Worm (Caenorhabditis elegans) whole organism, L4 larva: ENCODE results near the gene clec-162.
A peak's percentile ranks its signal among the peaks of the same experiment; 100 is the strongest.

Experiments used
- F37D6.2 ChIP-seq: sonication (generic microtip); optimal IDR thresholded peaks from 2 replicates; lab custom pipeline; 2016; ENCODE audit warnings: mild to moderate bottlenecking, missing genetic modification characterization, missing compliant biosample characterization
- F49E8.2 ChIP-seq: sonication (generic microtip); optimal IDR thresholded peaks from 2 replicates; lab custom pipeline; 2016; ENCODE audit warnings: missing compliant biosample characterization, mild to moderate bottlenecking, missing genetic modification characterization, borderline replicate concordance
- R02D3.7 ChIP-seq: fragments of 150-350 bp; sonication (generic microtip); optimal IDR thresholded peaks from 3 replicates; lab custom pipeline; 2014; ENCODE audit warnings: missing biosample characterization, missing genetic modification characterization
- T20F7.1 ChIP-seq: fragments of 200-800 bp; sonication (Bioruptor generic); optimal IDR thresholded peaks from 2 replicates; lab custom pipeline; 2018; ENCODE audit warnings: mild to moderate bottlenecking, missing genetic modification characterization, missing compliant biosample characterization
- T26A8.4 ChIP-seq: fragments of 200-800 bp; sonication (Bioruptor generic); IDR thresholded peaks from 2 replicates; pipeline ENCODE4 v1.3.6; 2022; ENCODE audit warnings: missing genetic modification characterization, missing compliant biosample characterization
- Y105C5A.15 ChIP-seq: fragments of 200-800 bp; sonication (Bioruptor generic); IDR thresholded peaks from 2 replicates; pipeline ENCODE4 v1.3.6; 2022; ENCODE audit warnings: missing genetic modification characterization, missing compliant biosample characterization
- Y48G9A.11 ChIP-seq: fragments of 200-800 bp; sonication (Bioruptor generic); IDR thresholded peaks from 2 replicates; pipeline ENCODE4 v1.3.6; 2022; ENCODE audit warnings: missing genetic modification reagents, missing genetic modification characterization, missing compliant biosample characterization
- ZK337.2 ChIP-seq: fragments of 200-800 bp; sonication (Bioruptor generic); IDR thresholded peaks from 2 replicates; pipeline ENCODE4 v1.3.6; 2022; ENCODE audit warnings: missing genetic modification reagents, missing genetic modification characterization, missing compliant biosample characterization
- ZK546.5 ChIP-seq, 2 experiments: sonication (generic microtip); optimal IDR thresholded peaks; 2 replicates each; lab custom pipeline; 2017; ENCODE audit warnings: missing biosample characterization in 2 of 2, missing genetic modification characterization in 2 of 2
- attf-4 ChIP-seq: sonication (generic microtip); optimal IDR thresholded peaks from 3 replicates; lab custom pipeline; 2017; ENCODE audit warnings: missing biosample characterization, missing genetic modification characterization
- ceh-20 ChIP-seq: fragments of 200-800 bp; sonication (Bioruptor generic); IDR thresholded peaks from 2 replicates; pipeline ENCODE4 v1.3.6; 2022; ENCODE audit warnings: missing genetic modification reagents, missing genetic modification characterization, missing compliant biosample characterization
- ceh-82 ChIP-seq: sonication (generic microtip); optimal IDR thresholded peaks from 2 replicates; lab custom pipeline; 2017; ENCODE audit warnings: missing biosample characterization, missing genetic modification characterization
- ctbp-1 ChIP-seq: fragments of 200-800 bp; sonication (Bioruptor generic); IDR thresholded peaks from 2 replicates; pipeline ENCODE4 v1.3.6; 2022; ENCODE audit warnings: missing genetic modification reagents, missing genetic modification characterization, missing compliant biosample characterization
- daf-12 ChIP-seq: fragments of 150-350 bp; optimal IDR thresholded peaks from 2 replicates; lab custom pipeline; 2014; ENCODE audit warnings: missing biosample characterization, missing genetic modification reagents, missing genetic modification characterization
- daf-16 ChIP-seq, 3 experiments: sonication (generic microtip); optimal IDR thresholded peaks; 2 replicates each; lab custom pipeline; 2016 to 2017; ENCODE audit warnings: missing genetic modification characterization in 3 of 3, missing genetic modification reagents in 3 of 3, mild to moderate bottlenecking in 2 of 3, missing compliant biosample characterization in 2 of 3, missing biosample characterization in 1 of 3, moderate library complexity in 1 of 3
- daf-8 ChIP-seq: fragments of 200-800 bp; sonication (Bioruptor generic); IDR thresholded peaks from 2 replicates; pipeline ENCODE4 v1.3.6; 2022; ENCODE audit warnings: missing genetic modification characterization, missing compliant biosample characterization
- duxl-1 ChIP-seq: sonication (generic microtip); optimal IDR thresholded peaks from 2 replicates; lab custom pipeline; 2016; ENCODE audit warnings: mild to moderate bottlenecking, missing genetic modification characterization, moderate library complexity, missing compliant biosample characterization; ENCODE audit not compliant: poor library complexity
- egl-43 ChIP-seq: fragments of 200-800 bp; sonication (Bioruptor generic); IDR thresholded peaks from 2 replicates; pipeline ENCODE4 v1.3.6; 2022; ENCODE audit warnings: missing genetic modification reagents, missing genetic modification characterization, missing compliant biosample characterization
- fkh-10 ChIP-seq: fragments of 150-350 bp; optimal IDR thresholded peaks from 2 replicates; lab custom pipeline; 2014; ENCODE audit warnings: missing biosample characterization, missing genetic modification reagents, missing genetic modification characterization
- gei-8 ChIP-seq: fragments of 200-800 bp; sonication (Bioruptor generic); optimal IDR thresholded peaks from 2 replicates; lab custom pipeline; 2018; ENCODE audit warnings: mild to moderate bottlenecking, missing genetic modification characterization, missing compliant biosample characterization
- hif-1 ChIP-seq, 2 experiments: sonication (generic microtip); optimal IDR thresholded peaks; 2 replicates each; lab custom pipeline; 2016 to 2017; ENCODE audit warnings: missing compliant biosample characterization in 2 of 2, missing genetic modification characterization in 2 of 2, missing genetic modification reagents in 2 of 2, missing genotype in 2 of 2, mild to moderate bottlenecking in 1 of 2
- hlh-11 ChIP-seq: fragments of 200-800 bp; sonication (Bioruptor generic); optimal IDR thresholded peaks from 2 replicates; lab custom pipeline; 2018; ENCODE audit warnings: mild to moderate bottlenecking, missing genetic modification characterization, missing compliant biosample characterization
- jun-1 ChIP-seq: fragments of 150-350 bp; optimal IDR thresholded peaks from 2 replicates; lab custom pipeline; 2014; ENCODE audit warnings: missing biosample characterization, missing genetic modification reagents, missing genetic modification characterization
- lin-1 ChIP-seq: fragments of 200-800 bp; sonication (Bioruptor generic); IDR thresholded peaks from 2 replicates; pipeline ENCODE4 v1.3.6; 2022; ENCODE audit warnings: missing genetic modification reagents, missing genetic modification characterization, missing compliant biosample characterization
- lin-38 ChIP-seq: fragments of 200-800 bp; sonication (Bioruptor generic); IDR thresholded peaks from 2 replicates; pipeline ENCODE4 v1.3.6; 2022; ENCODE audit warnings: missing genetic modification reagents, missing genetic modification characterization, missing compliant biosample characterization
- lir-3 ChIP-seq: sonication (generic microtip); optimal IDR thresholded peaks from 2 replicates; lab custom pipeline; 2016; ENCODE audit warnings: mild to moderate bottlenecking, missing genetic modification characterization, missing compliant biosample characterization
- lsy-2 ChIP-seq, 2 experiments: fragments of 150-350 bp in 1 of 2; sonication (generic microtip) in 1 of 2; optimal IDR thresholded peaks; 2 replicates each; lab custom pipeline; 2014 to 2017; ENCODE audit warnings: missing biosample characterization in 2 of 2, missing genetic modification characterization in 2 of 2
- madf-9 ChIP-seq: fragments of 200-800 bp; sonication (Bioruptor generic); conservative IDR thresholded peaks from 2 replicates; pipeline ENCODE4 v1.3.6; 2022; ENCODE audit warnings: missing genetic modification reagents, missing genetic modification characterization, missing compliant biosample characterization
- mes-2 ChIP-seq: sonication (generic microtip); optimal IDR thresholded peaks from 2 replicates; lab custom pipeline; 2016; ENCODE audit warnings: missing genotype, mild to moderate bottlenecking, missing genetic modification characterization, missing compliant biosample characterization; ENCODE audit not compliant: poor library complexity, severe bottlenecking
- nhr-102 ChIP-seq: sonication (generic microtip); optimal IDR thresholded peaks from 2 replicates; lab custom pipeline; 2016; ENCODE audit warnings: mild to moderate bottlenecking, missing genetic modification characterization, moderate library complexity, missing compliant biosample characterization
- nhr-11 ChIP-seq: fragments of 150-350 bp; optimal IDR thresholded peaks from 2 replicates; lab custom pipeline; 2014; ENCODE audit warnings: missing biosample characterization, missing genetic modification characterization
- nhr-237 ChIP-seq: sonication (generic microtip); optimal IDR thresholded peaks from 2 replicates; lab custom pipeline; 2017; ENCODE audit warnings: missing biosample characterization, missing genetic modification characterization
- nhr-48 ChIP-seq: sonication (generic microtip); optimal IDR thresholded peaks from 2 replicates; lab custom pipeline; 2016; ENCODE audit warnings: mild to moderate bottlenecking, missing genetic modification characterization, missing compliant biosample characterization
- nhr-76 ChIP-seq: fragments of 150-350 bp; optimal IDR thresholded peaks from 2 replicates; lab custom pipeline; 2014; ENCODE audit warnings: missing biosample characterization, missing genetic modification characterization
- pha-4 ChIP-seq, 2 experiments: fragments of 150-350 bp in 1 of 2; fragments of 200-800 bp in 1 of 2; sonication (Bioruptor generic) in 1 of 2; IDR thresholded peaks in 1 of 2; optimal IDR thresholded peaks in 1 of 2; 2 replicates each; pipeline versions ENCODE4 v1.3.6 to Lab custom; 2014 to 2022; ENCODE audit warnings: missing genetic modification characterization in 2 of 2, missing genetic modification reagents in 2 of 2, missing biosample characterization in 1 of 2, missing compliant biosample characterization in 1 of 2
- php-3 ChIP-seq: fragments of 200-800 bp; sonication (Bioruptor generic); IDR thresholded peaks from 2 replicates; pipeline ENCODE4 v1.3.6; 2022; ENCODE audit warnings: missing genetic modification reagents, missing genetic modification characterization, missing compliant biosample characterization
- pqm-1 ChIP-seq: sonication (generic microtip); optimal IDR thresholded peaks from 2 replicates; lab custom pipeline; 2017; ENCODE audit warnings: missing biosample characterization, missing genetic modification characterization
- saeg-2 ChIP-seq: fragments of 200-800 bp; sonication (Bioruptor generic); IDR thresholded peaks from 2 replicates; pipeline ENCODE4 v1.3.6; 2022; ENCODE audit warnings: missing genetic modification reagents, missing genetic modification characterization, missing compliant biosample characterization
- sdz-12 ChIP-seq: fragments of 200-800 bp; sonication (Bioruptor generic); optimal IDR thresholded peaks from 2 replicates; lab custom pipeline; 2018; ENCODE audit warnings: mild to moderate bottlenecking, missing genetic modification characterization, missing compliant biosample characterization
- snpc-4 ChIP-seq: fragments of 150-350 bp; optimal IDR thresholded peaks from 2 replicates; lab custom pipeline; 2014; ENCODE audit warnings: missing biosample characterization, missing genetic modification characterization
- spr-3 ChIP-seq: fragments of 200-800 bp; sonication (Bioruptor generic); optimal IDR thresholded peaks from 2 replicates; lab custom pipeline; 2018; ENCODE audit warnings: mild to moderate bottlenecking, missing genetic modification characterization, missing compliant biosample characterization
- tag-97 ChIP-seq: fragments of 200-800 bp; sonication (Bioruptor generic); IDR thresholded peaks from 2 replicates; pipeline ENCODE4 v1.3.6; 2022; ENCODE audit warnings: missing genetic modification characterization, missing compliant biosample characterization
- unc-130 ChIP-seq: sonication (generic microtip); optimal IDR thresholded peaks from 2 replicates; lab custom pipeline; 2016; ENCODE audit warnings: missing genetic modification reagents, missing genetic modification characterization, missing compliant biosample characterization
- unc-39 ChIP-seq: sonication (generic microtip); optimal IDR thresholded peaks from 2 replicates; lab custom pipeline; 2017; ENCODE audit warnings: missing biosample characterization, missing genetic modification characterization
- unc-62 ChIP-seq, 3 experiments: fragments of 150-350 bp in 1 of 3; sonication (generic microtip); optimal IDR thresholded peaks in 2 of 3; peaks in 1 of 3; 1 replicate in 1 of 3; 2 replicates in 2 of 3; lab custom pipeline; 2014 to 2017; ENCODE audit warnings: missing biosample characterization in 3 of 3, missing genetic modification characterization in 3 of 3, missing genetic modification reagents in 3 of 3, missing genotype in 1 of 3
- vab-7 ChIP-seq: fragments of 200-800 bp; sonication (Bioruptor generic); IDR thresholded peaks from 2 replicates; pipeline ENCODE4 v1.3.6; 2022; ENCODE audit warnings: missing genetic modification reagents, missing genetic modification characterization, missing compliant biosample characterization
- zfp-3 ChIP-seq: fragments of 200-800 bp; sonication (Bioruptor generic); conservative IDR thresholded peaks from 2 replicates; pipeline ENCODE4 v1.3.6; 2022; ENCODE audit warnings: missing genetic modification reagents, missing genetic modification characterization, missing compliant biosample characterization
- zip-2 ChIP-seq: fragments of 150-350 bp; optimal IDR thresholded peaks from 2 replicates; lab custom pipeline; 2014; ENCODE audit warnings: missing biosample characterization, missing genetic modification characterization
- ztf-7 ChIP-seq: fragments of 150-350 bp; optimal IDR thresholded peaks from 2 replicates; lab custom pipeline; 2014; ENCODE audit warnings: missing biosample characterization, missing genetic modification characterization

The clec-162 gene

DNA sequence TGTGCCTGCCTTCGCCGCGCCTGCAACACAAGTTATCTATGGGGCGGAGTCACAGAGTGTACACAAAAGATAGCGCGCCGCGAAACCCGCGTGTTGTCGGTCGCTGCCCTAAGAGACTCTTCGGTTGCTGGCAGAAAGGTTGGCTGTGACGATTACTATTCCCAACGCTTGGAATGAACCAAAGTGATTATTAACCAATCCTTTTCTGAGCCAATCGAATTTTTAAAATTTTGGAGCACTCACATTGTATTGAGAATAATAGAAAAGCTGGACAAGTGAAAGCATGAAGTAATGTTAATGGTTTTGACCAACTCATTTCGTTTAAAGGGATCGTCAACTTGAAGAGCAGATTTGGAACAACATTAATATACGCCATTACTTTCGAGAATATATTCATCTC, 7.8 kb downstream of the clec-162 start:
- TF ChIP-seq R02D3.7 (no peak), madf-9 (GFP tag; lab: Robert Waterston, UW) (no peak), unc-130 (peak; percentile 2), snpc-4 (tag; lab: Kevin White, UChicago) (peak; percentile 91), lin-1 (GFP tag; lab: Robert Waterston, UW) (peak; percentile 82; the same call in 1 of the 2 replicates), nhr-76 (tag; lab: Kevin White, UChicago) (no peak), nhr-237 (tag; lab: Kevin White, UChicago) (no peak), sdz-12 (GFP tag; lab: Kevin White, UChicago) (no peak), F49E8.2 (peak; percentile 90), tag-97 (GFP tag; lab: Robert Waterston, UW) (no peak), mes-2 (tag; lab: Kevin White, UChicago) (peak; percentile 89), daf-8 (GFP tag; lab: Robert Waterston, UW) (no peak), pqm-1 (tag; lab: Kevin White, UChicago) (no peak), fkh-10 (GFP tag; lab: Kevin White, UChicago) (no peak), ZK546.5 (tag; optimal IDR thresholded peaks at IDR 0.05; lab: Kevin White, UChicago) (no peak), Y48G9A.11 (no peak; the same call in 1 of the 2 replicates), nhr-102 (tag; lab: Kevin White, UChicago) (peak; percentile 73), unc-62 (GFP tag; optimal IDR thresholded peaks at IDR 0.05 in 1 of 2; lab: Kevin White, UChicago) (peak in 1 of 2 experiments; percentile 35), unc-62 (tag; optimal IDR thresholded peaks at IDR 0.05; lab: Kevin White, UChicago) (no peak), T20F7.1 (GFP tag; lab: Kevin White, UChicago) (no peak), F37D6.2 (tag; lab: Kevin White, UChicago) (no peak), lsy-2 (tag; optimal IDR thresholded peaks at IDR 0.05; lab: Kevin White, UChicago) (peak in 1 of 2 experiments; percentile 73), unc-39 (tag; lab: Kevin White, UChicago) (no peak), attf-4 (peak; percentile 25), ceh-20 (GFP tag; lab: Robert Waterston, UW) (no peak), hlh-11 (tag; lab: Kevin White, UChicago) (peak; percentile 70), ztf-7 (peak; percentile 33), egl-43 (no peak), nhr-48 (tag; lab: Kevin White, UChicago) (peak; percentile 63), ceh-82 (tag; lab: Kevin White, UChicago) (no peak), saeg-2 (GFP tag; lab: Robert Waterston, UW) (no peak), vab-7 (GFP tag; lab: Robert Waterston, UW) (no peak), hif-1 (tag; optimal IDR thresholded peaks at IDR 0.05; lab: Kevin White, UChicago) (peak in 1 of 2 experiments; percentile 8), pha-4 (GFP tag; IDR thresholded peaks at IDR 0.05; lab: Robert Waterston, UW) (peak; percentile 48; the same call in 1 of the 2 replicates), pha-4 (tag; optimal IDR thresholded peaks at IDR 0.05; lab: Kevin White, UChicago) (no peak), zfp-3 (GFP tag; lab: Robert Waterston, UW) (no peak), ZK337.2 (GFP tag; lab: Robert Waterston, UW) (0 out of 2 replicates have a peak, but pooled peaks have one; percentile 12), duxl-1 (tag; lab: Kevin White, UChicago) (peak; percentile 48), jun-1 (peak; percentile 7), daf-16 (GFP tag; optimal IDR thresholded peaks at IDR 0.05; lab: Kevin White, UChicago) (peak in 1 of 2 experiments; percentile 63), daf-16 (tag; optimal IDR thresholded peaks at IDR 0.05; lab: Kevin White, UChicago) (peak; percentile 69), lin-38 (peak; percentile 67), Y105C5A.15 (GFP tag; lab: Robert Waterston, UW) (no peak), gei-8 (GFP tag; lab: Kevin White, UChicago) (no peak), daf-12 (no peak), php-3 (GFP tag; lab: Robert Waterston, UW) (peak; percentile 49; the same call in 1 of the 2 replicates), ctbp-1 (GFP tag; lab: Robert Waterston, UW) (no peak), T26A8.4 (GFP tag; lab: Robert Waterston, UW) (no peak; the same call in 1 of the 2 replicates), zip-2 (tag; lab: Kevin White, UChicago) (no peak), spr-3 (GFP tag; lab: Kevin White, UChicago) (no peak), nhr-11 (tag; lab: Kevin White, UChicago) (peak; percentile 15), lir-3 (tag; lab: Kevin White, UChicago) (no peak)
